Worm (Caenorhabditis elegans): ENCODE data around the gene Y53G8AL.3.
"Not testable (repeated sequence)": the region's sequence is repeated elsewhere in the genome, so short reads cannot be mapped to it uniquely, and the experiment has no call there.

The Y53G8AL.3 gene

ce11 chrIII:3259691-3260090 lies 6.7 kb upstream of the Y53G8AL.3 start, which contains the start of gene Y53G8AM.6:
Gene Y53G8AM.6 (minus strand): TSS chrIII:3259791.
- TF ChIP-seq ceh-43 (GFP tag; optimal IDR thresholded peaks at IDR 0.05); unc-120 (tag; optimal IDR thresholded peaks at IDR 0.05; ENCODE audit: poor library complexity, severe bottlenecking); mls-2 (tag; optimal IDR thresholded peaks at IDR 0.05): not testable (repeated sequence)

- TF ChIP-seq pha-4 (tag; optimal IDR thresholded peaks at IDR 0.05) (no peak), elt-1 (tag; optimal IDR thresholded peaks at IDR 0.05; ENCODE audit: borderline replicate concordance, insufficient read depth) (no peak), mls-2 (tag; optimal IDR thresholded peaks at IDR 0.05) (no peak), unc-120 (tag; optimal IDR thresholded peaks at IDR 0.05; ENCODE audit: poor library complexity, severe bottlenecking) (no peak), ztf-11 (tag; optimal IDR thresholded peaks at IDR 0.05) (no peak), blmp-1 (tag; optimal IDR thresholded peaks at IDR 0.05) (no peak), elt-3 (tag; optimal IDR thresholded peaks at IDR 0.05) (no peak), nhr-76 (tag; optimal IDR thresholded peaks at IDR 0.05) (no peak), ces-1 (GFP tag; optimal IDR thresholded peaks at IDR 0.05) (no peak), lsy-2 (tag; optimal IDR thresholded peaks at IDR 0.05) (no peak), cnd-1 (tag; optimal IDR thresholded peaks at IDR 0.05) (no peak), bed-3 (GFP tag; optimal IDR thresholded peaks at IDR 0.05) (no peak), tbx-8 (GFP tag; optimal IDR thresholded peaks at IDR 0.05) (no peak), ceh-83 (GFP tag; optimal IDR thresholded peaks at IDR 0.05) (no peak), nhr-237 (tag; optimal IDR thresholded peaks at IDR 0.05) (no peak)
These were observed 5.4 kb upstream of the Y53G8AL.3 start, which contains the start of gene nspg-7.2 for ce11 chrIII:3258306-3258705. Gene nspg-7.2 (minus strand): TSS chrIII:3258406.

ce11 chrIII:3255575-3255974 lies 2.6 kb upstream of the Y53G8AL.3 start, which contains the start of gene Y53G8AM.4:
Gene Y53G8AM.4 (minus strand): TSS chrIII:3255675.
- TF ChIP-seq hlh-1 (tag; optimal IDR thresholded peaks at IDR 0.05) (no peak), nhr-2 (tag; optimal IDR thresholded peaks at IDR 0.05) (no peak), elt-3 (tag; optimal IDR thresholded peaks at IDR 0.05) (no peak), nhr-76 (tag; optimal IDR thresholded peaks at IDR 0.05) (no peak)

ce11 chrIII:3255023-3255422 lies 2.1 kb upstream of the Y53G8AL.3 start:
- TF ChIP-seq cnd-1 (tag; optimal IDR thresholded peaks at IDR 0.05) (no peak), nhr-2 (tag; optimal IDR thresholded peaks at IDR 0.05) (no peak), elt-1 (tag; optimal IDR thresholded peaks at IDR 0.05; ENCODE audit: borderline replicate concordance, insufficient read depth) (no peak), M03D4.4 (tag; optimal IDR thresholded peaks at IDR 0.05) (no peak)

ce11 chrIII:3253736-3254135 lies 793 bp upstream of the Y53G8AL.3 start:
- TF ChIP-seq unc-120 (tag; optimal IDR thresholded peaks at IDR 0.05; ENCODE audit: poor library complexity, severe bottlenecking) (no peak), nhr-2 (tag; optimal IDR thresholded peaks at IDR 0.05) (no peak), pha-4 (tag; optimal IDR thresholded peaks at IDR 0.05) (no peak), ceh-43 (GFP tag; optimal IDR thresholded peaks at IDR 0.05) (no peak), M03D4.4 (tag; optimal IDR thresholded peaks at IDR 0.05) (no peak), ham-2 (GFP tag; optimal IDR thresholded peaks at IDR 0.05) (no peak)

ce11 chrIII:3250596-3251112 lies 2.3 kb downstream of the Y53G8AL.3 start, which contains the start of gene Y53G8AL.4:
Gene Y53G8AL.4 (minus strand): TSS chrIII:3250646.
- no peak for TF ChIP-seq nhr-28 (tag; optimal IDR thresholded peaks at IDR 0.05)
- peak; percentile 60 for TF ChIP-seq zip-8 (tag; optimal IDR thresholded peaks at IDR 0.05)

- no peak for TF ChIP-seq unc-39 (tag; optimal IDR thresholded peaks at IDR 0.05)
- no peak for TF ChIP-seq ces-1 (GFP tag; optimal IDR thresholded peaks at IDR 0.05)
- TF ChIP-seq tbx-8 (GFP tag; optimal IDR thresholded peaks at IDR 0.05), result peak; percentile 52
- TF ChIP-seq ceh-43 (GFP tag; optimal IDR thresholded peaks at IDR 0.05), result peak; percentile 44
- peak; percentile 25 for TF ChIP-seq flh-1 (GFP tag; optimal IDR thresholded peaks at IDR 0.05)
- peak; percentile 37 for TF ChIP-seq mls-2 (tag; optimal IDR thresholded peaks at IDR 0.05)
- no peak for TF ChIP-seq pha-4 (tag; optimal IDR thresholded peaks at IDR 0.05)
These were observed 3.9 kb downstream of the Y53G8AL.3 start for ce11 chrIII:3249038-3249420.

All from whole organism, mixed stage, embryonic.